Fruit fly (Drosophila melanogaster) whole organism, pupa: ENCODE measurements around the gene CG2218.

Experiments used
- CG13204 ChIP-seq: fragments of 200-800 bp; sonication (Bioruptor generic); optimal IDR thresholded peaks from 2 replicates; lab custom pipeline; 2018; ENCODE audit warnings: missing biosample characterization, mild to moderate bottlenecking, missing genetic modification characterization, moderate library complexity
- CG15710 ChIP-seq: fragments of 200-800 bp; sonication (Bioruptor generic); optimal IDR thresholded peaks from 2 replicates; lab custom pipeline; 2018; ENCODE audit warnings: missing biosample characterization, mild to moderate bottlenecking, missing genetic modification characterization, moderate library complexity
- CG17806 ChIP-seq: fragments of 200-800 bp; sonication (Bioruptor generic); optimal IDR thresholded peaks from 2 replicates; lab custom pipeline; 2018; ENCODE audit warnings: missing biosample characterization, mild to moderate bottlenecking, missing genetic modification characterization, moderate library complexity
- CG32121 ChIP-seq: fragments of 200-800 bp; sonication (Bioruptor generic); IDR thresholded peaks from 2 replicates; pipeline ENCODE4 v1.3.6; 2022; ENCODE audit warnings: missing biosample characterization, missing genetic modification characterization
- CG4496 ChIP-seq: fragments of 200-800 bp; sonication (Bioruptor generic); IDR thresholded peaks from 3 replicates; pipeline ENCODE4 v1.3.6; 2022; ENCODE audit warnings: missing biosample characterization, missing genetic modification characterization
- CG8301 ChIP-seq: fragments of 200-800 bp; sonication (Bioruptor generic); optimal IDR thresholded peaks from 2 replicates; lab custom pipeline; 2018; ENCODE audit warnings: missing biosample characterization, mild to moderate bottlenecking, missing genetic modification characterization
- D1 ChIP-seq: fragments of 200-800 bp; sonication (Bioruptor generic); optimal IDR thresholded peaks from 2 replicates; lab custom pipeline; 2018; ENCODE audit warnings: missing biosample characterization, mild to moderate bottlenecking, missing genetic modification characterization, moderate library complexity
- EcR ChIP-seq: fragments of 200-800 bp; sonication (Bioruptor generic); optimal IDR thresholded peaks from 3 replicates; lab custom pipeline; 2019; ENCODE audit warnings: missing biosample characterization, missing genetic modification characterization, mild to moderate bottlenecking, moderate library complexity, missing genetic modification reagents
- Ets98B ChIP-seq: fragments of 200-800 bp; sonication (Bioruptor generic); IDR thresholded peaks from 2 replicates; pipeline ENCODE4 v1.3.6; 2022; ENCODE audit warnings: missing biosample characterization, missing genetic modification characterization
- Pif1A ChIP-seq: fragments of 200-800 bp; sonication (Bioruptor generic); optimal IDR thresholded peaks from 3 replicates; lab custom pipeline; 2016; ENCODE audit warnings: missing biosample characterization, missing genetic modification characterization
- Snoo ChIP-seq: fragments of 200-800 bp; sonication (Bioruptor generic); optimal IDR thresholded peaks from 3 replicates; lab custom pipeline; 2017; ENCODE audit warnings: missing biosample characterization, mild to moderate bottlenecking, missing genetic modification characterization, inconsistent platforms
- fd96Ca ChIP-seq: fragments of 200-800 bp; sonication (Bioruptor generic); IDR thresholded peaks from 3 replicates; pipeline ENCODE4 v1.3.6; 2022; ENCODE audit warnings: missing biosample characterization, missing genetic modification characterization
- gl ChIP-seq: fragments of 200-800 bp; sonication (Bioruptor generic); optimal IDR thresholded peaks from 2 replicates; lab custom pipeline; 2018; ENCODE audit warnings: missing biosample characterization, mild to moderate bottlenecking, missing genetic modification characterization
- rn ChIP-seq: fragments of 200-800 bp; sonication (Bioruptor generic); IDR thresholded peaks from 2 replicates; pipeline ENCODE4 v1.3.6; 2022; ENCODE audit warnings: missing biosample characterization, missing genetic modification characterization

DNA sequence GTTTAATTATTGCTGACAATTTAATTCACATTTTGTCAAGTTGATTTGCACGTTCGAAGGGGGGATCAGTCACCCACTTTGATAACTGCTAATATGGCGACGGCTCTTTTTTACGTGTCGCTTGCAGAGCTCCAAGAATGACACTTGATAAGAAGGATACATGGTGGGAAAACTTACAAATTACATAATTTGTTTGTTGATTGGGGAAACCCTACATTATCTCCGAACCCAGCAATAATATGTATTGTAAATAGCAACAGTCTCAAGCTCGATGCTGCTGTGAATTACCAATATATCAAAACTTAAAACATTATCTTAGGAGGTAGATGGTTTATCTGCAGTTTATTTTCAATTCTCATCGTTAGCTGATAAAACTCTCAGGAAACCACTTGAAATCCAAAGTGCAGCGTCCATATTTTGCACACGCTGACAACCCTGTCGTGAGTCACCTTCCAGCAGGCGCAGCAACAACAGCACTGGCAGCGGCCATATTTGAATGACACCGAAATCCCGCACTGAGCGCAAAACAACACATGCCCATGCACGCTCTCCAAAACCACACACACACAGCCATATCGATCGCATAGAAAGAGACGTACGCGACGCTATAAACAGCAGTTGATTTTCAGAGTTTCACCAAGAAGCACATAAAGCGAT is 39.7 kb downstream of the CG2218 start:
- TF ChIP-seq D1 (tag; lab: Kevin White, UChicago), result peak; percentile 88
- TF ChIP-seq fd96Ca, result peak; percentile 93
- TF ChIP-seq Pif1A, result peak; percentile 93
- TF ChIP-seq EcR (GFP tag; lab: Kevin White, UChicago), result peak; percentile 9
- peak; percentile 72; the same call in 1 of the 2 replicates for TF ChIP-seq rn
- peak; percentile 95 for TF ChIP-seq CG15710 (tag; lab: Kevin White, UChicago)
- peak; percentile 97 for TF ChIP-seq Snoo (tag; lab: Kevin White, UChicago)
- TF ChIP-seq CG32121 (GFP tag; lab: Robert Waterston, UW), result peak; percentile 86
- peak; percentile 87 for TF ChIP-seq CG13204 (GFP tag; lab: Kevin White, UChicago)
- peak; percentile 80 for TF ChIP-seq gl
- TF ChIP-seq Ets98B (GFP tag; lab: Robert Waterston, UW), result no peak; the same call in 1 of the 2 replicates
- peak; percentile 96 for TF ChIP-seq CG8301
- TF ChIP-seq CG4496 (GFP tag; lab: Robert Waterston, UW), result peak; percentile 89
- peak; percentile 83 for TF ChIP-seq CG17806
